Worm (Caenorhabditis elegans): ENCODE measurements around the gene fipr-9.

fipr-9 gene

ce11 chrV:10201913-10202312, 19.5 kb upstream of the fipr-9 start, which contains the start of gene ZK856.7:
ZK856.7 (plus strand) TSS chrV:10202098.
- no peak for TF ChIP-seq hlh-8 (tag; optimal IDR thresholded peaks at IDR 0.05)
- TF ChIP-seq fkh-6 (tag; optimal IDR thresholded peaks at IDR 0.05): no peak
- no peak for TF ChIP-seq ceh-48 (tag; optimal IDR thresholded peaks at IDR 0.05)
- no peak for TF ChIP-seq mec-3 (tag; optimal IDR thresholded peaks at IDR 0.05; ENCODE audit: borderline replicate concordance)
- TF ChIP-seq dve-1 (tag; optimal IDR thresholded peaks at IDR 0.05): no peak
- no peak for TF ChIP-seq ceh-2 (tag; optimal IDR thresholded peaks at IDR 0.05)
- no peak for TF ChIP-seq ceh-6 (GFP tag; optimal IDR thresholded peaks at IDR 0.05)
- TF ChIP-seq Y22D7AL.16 (tag; optimal IDR thresholded peaks at IDR 0.05): no peak

DNA sequence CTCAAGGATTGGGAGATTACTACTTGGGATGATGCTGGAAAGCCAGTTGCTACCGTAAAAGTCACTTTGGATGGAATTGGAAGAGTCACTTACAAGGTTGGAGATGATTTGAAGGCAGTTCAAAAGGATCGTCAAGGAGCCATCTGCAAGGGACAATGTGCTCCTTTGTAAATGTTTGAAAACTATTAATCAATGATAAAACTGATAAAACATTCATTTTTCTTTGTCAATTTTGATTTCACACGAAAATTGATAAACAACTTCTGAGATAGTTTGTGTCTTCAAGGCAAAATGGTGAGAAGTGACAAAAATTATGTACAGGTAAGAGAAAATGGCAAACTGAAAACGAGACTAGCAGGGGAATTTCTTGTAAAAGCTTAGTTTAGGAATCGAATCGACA, 19.1 kb upstream of the fipr-9 start:
- no peak for TF ChIP-seq madf-2 (tag; optimal IDR thresholded peaks at IDR 0.05)
- TF ChIP-seq ttx-3 (tag; optimal IDR thresholded peaks at IDR 0.05): no peak
- no peak for TF ChIP-seq K02D7.2 (tag; optimal IDR thresholded peaks at IDR 0.05)
- TF ChIP-seq ceh-2 (tag; optimal IDR thresholded peaks at IDR 0.05): no peak
- TF ChIP-seq pag-3 (tag; optimal IDR thresholded peaks at IDR 0.05; ENCODE audit: borderline replicate concordance): no peak
- no peak for TF ChIP-seq F13H6.1 (tag; optimal IDR thresholded peaks at IDR 0.05)
- TF ChIP-seq gmeb-2 (tag; optimal IDR thresholded peaks at IDR 0.05): no peak
- TF ChIP-seq unc-3 (GFP tag; conservative IDR thresholded peaks at IDR 0.05): no peak
- TF ChIP-seq unc-3 (tag; optimal IDR thresholded peaks at IDR 0.05): no peak
- TF ChIP-seq nfya-1 (tag; optimal IDR thresholded peaks at IDR 0.05): no peak

ce11 chrV:10203435-10204009, 17.9 kb upstream of the fipr-9 start, which contains the start of gene chpf-1:
chpf-1 (minus strand) TSS chrV:10203485.
- TF ChIP-seq ama-1 (optimal IDR thresholded peaks at IDR 0.05): no peak
- no peak for TF ChIP-seq unc-42 (tag; optimal IDR thresholded peaks at IDR 0.05)
- TF ChIP-seq elt-2 (tag; optimal IDR thresholded peaks at IDR 0.05): peak; percentile 41
- no peak for TF ChIP-seq npax-4 (tag; optimal IDR thresholded peaks at IDR 0.05)
- no peak for TF ChIP-seq fax-1 (tag; optimal IDR thresholded peaks at IDR 0.05)
- TF ChIP-seq ztf-16 (tag; optimal IDR thresholded peaks at IDR 0.05): no peak
- TF ChIP-seq tbx-7 (tag; optimal IDR thresholded peaks at IDR 0.05): no peak
- no peak for TF ChIP-seq lin-11 (tag; optimal IDR thresholded peaks at IDR 0.05)

DNA sequence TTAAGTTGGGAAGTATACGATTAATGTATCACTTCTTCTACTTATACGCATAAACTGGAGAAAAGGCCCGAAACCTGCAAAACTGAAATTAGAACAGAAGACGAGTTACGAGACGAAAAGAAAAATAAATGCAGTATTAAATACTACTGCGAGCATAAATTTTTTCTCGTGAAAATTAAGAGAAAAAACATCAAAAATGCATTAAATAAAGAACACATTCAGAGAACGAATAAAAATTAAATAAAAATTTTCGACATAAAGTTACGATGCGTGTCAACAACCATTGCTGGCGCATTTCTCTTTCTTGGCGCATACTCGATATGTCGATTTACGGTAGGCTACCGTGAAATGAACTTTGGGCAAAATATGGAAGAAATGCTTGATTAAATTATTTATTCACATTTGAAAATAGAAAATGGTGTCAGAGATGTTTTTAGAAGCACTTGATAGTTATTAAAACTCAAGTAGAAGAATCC, 16.6 kb upstream of the fipr-9 start, which contains the start of the genes ZK856.19 and ZK856.11:
Gene ZK856.19, minus strand, starts transcription at position 51 of the 476 bp plus-strand sequence.
Gene ZK856.11, minus strand, starts transcription at position 76 of the 476 bp plus-strand sequence.
- TF ChIP-seq unc-42 (tag; optimal IDR thresholded peaks at IDR 0.05) (peak; percentile 20), syd-9 (tag; optimal IDR thresholded peaks at IDR 0.05) (no peak), nfya-1 (tag; optimal IDR thresholded peaks at IDR 0.05) (peak; percentile 21), fax-1 (tag; optimal IDR thresholded peaks at IDR 0.05) (no peak), sox-4 (tag; optimal IDR thresholded peaks at IDR 0.05) (no peak)

DNA sequence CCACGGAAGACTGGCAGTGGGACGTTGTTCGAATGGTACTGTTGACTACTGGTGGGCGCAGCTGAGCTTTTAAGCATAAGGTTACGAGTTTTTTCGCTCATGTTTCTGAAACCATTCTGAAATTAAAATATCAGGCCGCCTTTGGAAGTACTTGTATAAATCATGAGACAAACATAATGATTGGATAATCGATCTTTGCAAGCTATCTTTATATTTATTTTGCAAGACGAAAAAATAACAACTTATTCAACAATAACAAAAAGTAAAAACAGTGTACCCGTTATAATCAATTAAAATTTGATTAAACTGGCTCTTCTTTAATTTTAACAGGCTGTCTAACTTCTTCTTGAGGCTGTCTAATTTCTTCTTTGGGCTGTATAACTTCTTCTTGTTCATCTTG, 16.0 kb upstream of the fipr-9 start, which contains the start of gene ZK856.16:
Gene ZK856.16, minus strand, starts transcription at position 101 of the 400 bp plus-strand sequence.
- TF ChIP-seq ceh-45 (GFP tag; IDR thresholded peaks at IDR 0.05) (no peak), hlh-6 (tag; optimal IDR thresholded peaks at IDR 0.05) (no peak), fax-1 (tag; optimal IDR thresholded peaks at IDR 0.05) (no peak), ztf-16 (tag; optimal IDR thresholded peaks at IDR 0.05) (no peak), zip-5 (tag; optimal IDR thresholded peaks at IDR 0.05) (no peak), pax-1 (tag; optimal IDR thresholded peaks at IDR 0.05) (no peak), sdc-2 (tag; optimal IDR thresholded peaks at IDR 0.05) (no peak), unc-42 (tag; optimal IDR thresholded peaks at IDR 0.05) (no peak), fkh-10 (GFP tag; optimal IDR thresholded peaks at IDR 0.05) (no peak)

Measured in whole organism, late embryonic.